Worm (Caenorhabditis elegans) whole organism, young adult: ENCODE measurements around the gene ZK1073.2.

Experiments
- B0261.1 ChIP-seq: sonication (generic microtip); optimal IDR thresholded peaks from 2 replicates; lab custom pipeline; 2016; ENCODE audit warnings: mild to moderate bottlenecking, missing genetic modification characterization, moderate library complexity, missing compliant biosample characterization
- B0336.3 ChIP-seq: fragments of 200-800 bp; sonication (Bioruptor generic); IDR thresholded peaks from 2 replicates; pipeline ENCODE4 v1.3.6; 2022; ENCODE audit warnings: missing genetic modification characterization, missing compliant biosample characterization
- C17E4.6 ChIP-seq: fragments of 200-800 bp; sonication (Bioruptor generic); IDR thresholded peaks from 2 replicates; pipeline ENCODE4 v1.3.6; 2022; ENCODE audit warnings: missing genetic modification reagents, missing genetic modification characterization, missing compliant biosample characterization
- F10E7.11 ChIP-seq: sonication (generic microtip); optimal IDR thresholded peaks from 2 replicates; lab custom pipeline; 2017; ENCODE audit warnings: mild to moderate bottlenecking, missing genetic modification characterization, moderate library complexity, missing compliant biosample characterization
- F39B2.1 ChIP-seq: fragments of 200-800 bp; sonication (Bioruptor generic); IDR thresholded peaks from 2 replicates; pipeline ENCODE4 v1.3.6; 2022; ENCODE audit warnings: missing genetic modification reagents, missing genetic modification characterization, missing compliant biosample characterization
- F55B11.4 ChIP-seq: sonication (generic microtip); optimal IDR thresholded peaks from 2 replicates; lab custom pipeline; 2016; ENCODE audit warnings: missing compliant biosample characterization, missing genetic modification characterization, borderline replicate concordance; ENCODE audit not compliant: insufficient read depth
- F57C9.4 ChIP-seq: sonication (generic microtip); optimal IDR thresholded peaks from 2 replicates; lab custom pipeline; 2017; ENCODE audit warnings: mild to moderate bottlenecking, missing genetic modification characterization, missing compliant biosample characterization
- K11D2.4 ChIP-seq: fragments of 200-800 bp; sonication (Bioruptor generic); IDR thresholded peaks from 2 replicates; pipeline ENCODE4 v1.3.6; 2022; ENCODE audit warnings: missing genetic modification reagents, missing genetic modification characterization, missing compliant biosample characterization
- K12H6.12 ChIP-seq: fragments of 200-800 bp; sonication (Bioruptor generic); optimal IDR thresholded peaks from 2 replicates; lab custom pipeline; 2018; ENCODE audit warnings: mild to moderate bottlenecking, missing genetic modification characterization, missing compliant biosample characterization
- T26A5.8 ChIP-seq: sonication (generic microtip); optimal IDR thresholded peaks from 2 replicates; lab custom pipeline; 2016; ENCODE audit warnings: missing genetic modification characterization, missing compliant biosample characterization
- Y53F4B.3 ChIP-seq: fragments of 200-800 bp; sonication (Bioruptor generic); IDR thresholded peaks from 2 replicates; pipeline ENCODE4 v1.3.6; 2022; ENCODE audit warnings: missing genetic modification reagents, missing genetic modification characterization, missing compliant biosample characterization
- Y53G8AR.9 ChIP-seq: fragments of 200-800 bp; sonication (Bioruptor generic); conservative IDR thresholded peaks from 2 replicates; pipeline ENCODE4 v1.3.6; 2022; ENCODE audit warnings: missing genetic modification reagents, missing genetic modification characterization, missing compliant biosample characterization
- Y56A3A.18 ChIP-seq: fragments of 200-800 bp; sonication (Bioruptor generic); IDR thresholded peaks from 2 replicates; pipeline ENCODE4 v1.3.6; 2022; ENCODE audit warnings: missing genetic modification reagents, missing genetic modification characterization, missing compliant biosample characterization
- Y95B8A.8 ChIP-seq: fragments of 200-800 bp; sonication (Bioruptor generic); IDR thresholded peaks from 2 replicates; pipeline ENCODE4 v1.3.6; 2022; ENCODE audit warnings: missing genetic modification reagents, missing genetic modification characterization, missing compliant biosample characterization
- akir-1 ChIP-seq: fragments of 200-800 bp; sonication (Bioruptor generic); optimal IDR thresholded peaks from 2 replicates; lab custom pipeline; 2018; ENCODE audit warnings: mild to moderate bottlenecking, missing genetic modification characterization, moderate library complexity, missing compliant biosample characterization
- aptf-2 ChIP-seq: fragments of 200-800 bp; sonication (Bioruptor generic); conservative IDR thresholded peaks from 2 replicates; pipeline ENCODE4 v1.3.6; 2022; ENCODE audit warnings: missing genetic modification reagents, missing genetic modification characterization, missing compliant biosample characterization
- atf-7 ChIP-seq: sonication (generic microtip); optimal IDR thresholded peaks from 2 replicates; lab custom pipeline; 2017; ENCODE audit warnings: mild to moderate bottlenecking, missing genetic modification characterization, missing compliant biosample characterization
- athp-1 ChIP-seq: sonication (generic microtip); optimal IDR thresholded peaks from 2 replicates; lab custom pipeline; 2017; ENCODE audit warnings: mild to moderate bottlenecking, missing genetic modification characterization, missing compliant biosample characterization
- attf-3 ChIP-seq: fragments of 200-800 bp; sonication (Bioruptor generic); conservative IDR thresholded peaks from 2 replicates; pipeline ENCODE4 v1.3.6; 2022; ENCODE audit warnings: missing genetic modification reagents, missing genetic modification characterization, missing compliant biosample characterization
- bed-2 ChIP-seq: fragments of 200-800 bp; sonication (Bioruptor generic); IDR thresholded peaks from 2 replicates; pipeline ENCODE4 v1.3.6; 2022; ENCODE audit warnings: missing genetic modification reagents, missing genetic modification characterization, missing compliant biosample characterization
- ccch-3 ChIP-seq: fragments of 200-800 bp; sonication (Bioruptor generic); optimal IDR thresholded peaks from 2 replicates; lab custom pipeline; 2018; ENCODE audit warnings: mild to moderate bottlenecking, missing genetic modification characterization, missing compliant biosample characterization
- ceh-58 ChIP-seq: fragments of 200-800 bp; sonication (Bioruptor generic); IDR thresholded peaks from 2 replicates; pipeline ENCODE4 v1.3.6; 2022; ENCODE audit warnings: missing genetic modification characterization, missing compliant biosample characterization
- dpl-1 ChIP-seq: fragments of 150-350 bp; optimal IDR thresholded peaks from 2 replicates; lab custom pipeline; 2014; ENCODE audit warnings: missing biosample characterization, missing genetic modification reagents, missing genetic modification characterization
- efl-1 ChIP-seq: fragments of 150-350 bp; optimal IDR thresholded peaks from 2 replicates; lab custom pipeline; 2014; ENCODE audit warnings: missing biosample characterization, missing genetic modification reagents, missing genetic modification characterization
- ets-4 ChIP-seq: fragments of 200-800 bp; sonication (Bioruptor generic); optimal IDR thresholded peaks from 2 replicates; lab custom pipeline; 2018; ENCODE audit warnings: mild to moderate bottlenecking, missing genetic modification characterization, missing compliant biosample characterization
- fkh-3 ChIP-seq: sonication (generic microtip); optimal IDR thresholded peaks from 2 replicates; lab custom pipeline; 2016; ENCODE audit warnings: mild to moderate bottlenecking, missing genetic modification characterization, missing compliant biosample characterization
- gei-17 ChIP-seq: fragments of 200-800 bp; sonication (Bioruptor generic); optimal IDR thresholded peaks from 2 replicates; lab custom pipeline; 2018; ENCODE audit warnings: mild to moderate bottlenecking, missing genetic modification characterization, missing compliant biosample characterization
- him-1 ChIP-seq: sonication (generic microtip); optimal IDR thresholded peaks from 2 replicates; lab custom pipeline; 2016; ENCODE audit warnings: missing genotype, missing genetic modification reagents, missing genetic modification characterization, missing compliant biosample characterization
- hmg-1.2 ChIP-seq: fragments of 200-800 bp; sonication (Bioruptor generic); IDR thresholded peaks from 2 replicates; pipeline ENCODE4 v1.3.6; 2022; ENCODE audit warnings: missing genetic modification reagents, missing genetic modification characterization, missing compliant biosample characterization
- hsf-1 ChIP-seq: fragments of 200-800 bp; sonication (Bioruptor generic); IDR thresholded peaks from 2 replicates; pipeline ENCODE4 v1.3.6; 2022; ENCODE audit warnings: missing genetic modification reagents, missing genetic modification characterization, missing compliant biosample characterization
- lag-1 ChIP-seq: fragments of 200-800 bp; sonication (Bioruptor generic); IDR thresholded peaks from 2 replicates; pipeline ENCODE4 v1.3.6; 2022; ENCODE audit warnings: missing genetic modification reagents, missing genetic modification characterization, missing compliant biosample characterization
- let-607 ChIP-seq, 2 experiments: fragments of 200-800 bp in 1 of 2; sonication (Bioruptor generic) in 1 of 2; sonication (generic microtip) in 1 of 2; optimal IDR thresholded peaks; 2 replicates each; lab custom pipeline; 2016 to 2018; ENCODE audit warnings: mild to moderate bottlenecking in 2 of 2, missing compliant biosample characterization in 2 of 2, missing genetic modification characterization in 2 of 2, moderate library complexity in 2 of 2, missing genotype in 1 of 2
- lsy-27 ChIP-seq: sonication (generic microtip); optimal IDR thresholded peaks from 2 replicates; lab custom pipeline; 2017; ENCODE audit warnings: missing genetic modification characterization, mild to moderate bottlenecking, missing compliant biosample characterization, antibody characterized with exemption, missing genotype, borderline replicate concordance; ENCODE audit not compliant: insufficient read depth
- mcd-1 ChIP-seq: fragments of 200-800 bp; sonication (Bioruptor generic); IDR thresholded peaks from 2 replicates; pipeline ENCODE4 v1.3.6; 2022; ENCODE audit warnings: missing genetic modification reagents, missing genetic modification characterization, missing compliant biosample characterization
- nfya-1 ChIP-seq: sonication (generic microtip); optimal IDR thresholded peaks from 2 replicates; lab custom pipeline; 2017; ENCODE audit warnings: antibody characterized with exemption, missing compliant biosample characterization, missing genetic modification characterization, borderline replicate concordance; ENCODE audit not compliant: insufficient read depth
- nfyb-1 ChIP-seq: fragments of 200-800 bp; sonication (Bioruptor generic); IDR thresholded peaks from 2 replicates; pipeline ENCODE4 v1.3.6; 2022; ENCODE audit warnings: missing genetic modification reagents, missing genetic modification characterization, missing compliant biosample characterization
- nhr-80 ChIP-seq: sonication (generic microtip); optimal IDR thresholded peaks from 2 replicates; lab custom pipeline; 2016; ENCODE audit warnings: missing genetic modification characterization, missing compliant biosample characterization
- rcor-1 ChIP-seq: fragments of 200-800 bp; sonication (Bioruptor generic); IDR thresholded peaks from 2 replicates; pipeline ENCODE4 v1.3.6; 2022; ENCODE audit warnings: missing genetic modification reagents, missing genetic modification characterization, missing compliant biosample characterization
- sdz-38 ChIP-seq: sonication (generic microtip); optimal IDR thresholded peaks from 2 replicates; lab custom pipeline; 2016; ENCODE audit warnings: missing genotype, missing genetic modification characterization, missing compliant biosample characterization
- sea-2 ChIP-seq: fragments of 200-800 bp; sonication (Bioruptor generic); IDR thresholded peaks from 2 replicates; pipeline ENCODE4 v1.3.6; 2022; ENCODE audit warnings: missing genetic modification characterization, missing compliant biosample characterization
- snpc-4 ChIP-seq, 5 experiments: fragments of 150-350 bp in 1 of 5; sonication (generic microtip) in 4 of 5; optimal IDR thresholded peaks; 2 replicates each; lab custom pipeline; 2014 to 2018; ENCODE audit warnings: missing genetic modification characterization in 5 of 5, missing biosample characterization in 3 of 5, antibody characterized with exemption in 2 of 5, mild to moderate bottlenecking in 2 of 5, missing compliant biosample characterization in 2 of 5, missing genotype in 2 of 5, moderate library complexity in 2 of 5, missing genetic modification reagents in 1 of 5
- tbx-9 ChIP-seq: sonication (generic microtip); optimal IDR thresholded peaks from 2 replicates; lab custom pipeline; 2016; ENCODE audit warnings: borderline replicate concordance, missing genetic modification characterization, inconsistent platforms, missing compliant biosample characterization
- unc-130 ChIP-seq: sonication (generic microtip); optimal IDR thresholded peaks from 2 replicates; lab custom pipeline; 2016; ENCODE audit warnings: missing genetic modification reagents, missing genetic modification characterization, missing compliant biosample characterization
- ztf-18 ChIP-seq: sonication (generic microtip); optimal IDR thresholded peaks from 2 replicates; lab custom pipeline; 2016; ENCODE audit warnings: missing genotype, mild to moderate bottlenecking, missing genetic modification characterization, missing compliant biosample characterization

The ZK1073.2 gene

DNA sequence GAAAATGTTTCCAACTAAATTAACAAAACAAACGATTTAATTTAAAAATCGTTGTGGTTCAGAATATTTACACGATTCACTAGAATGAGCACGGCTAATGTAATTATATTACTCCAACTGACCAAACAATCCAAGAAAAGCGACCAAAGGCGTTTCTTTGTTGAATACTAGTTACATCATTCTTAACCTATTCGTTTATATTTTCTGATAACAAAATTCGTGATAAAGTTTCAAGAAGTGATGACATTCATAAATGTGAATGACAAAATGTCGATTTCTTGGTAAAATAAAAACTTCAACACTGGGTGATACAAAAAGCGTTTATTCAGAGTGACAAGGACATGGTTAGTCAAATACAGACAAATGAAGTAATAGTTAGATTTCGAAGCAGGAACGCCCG is 27.0 kb upstream of the ZK1073.2 start, which contains the start of gene C30F2.4:
Gene C30F2.4 (minus strand): TSS at position 101 of the 400 bp plus-strand sequence.
- TF ChIP-seq ztf-18 (tag; lab: Kevin White, UChicago) (no peak), efl-1 (GFP tag; lab: Kevin White, UChicago) (no peak), T26A5.8 (no peak), F57C9.4 (tag; lab: Kevin White, UChicago) (no peak), fkh-3 (tag; lab: Kevin White, UChicago) (no peak), athp-1 (tag; lab: Kevin White, UChicago) (no peak), K11D2.4 (no peak)

DNA sequence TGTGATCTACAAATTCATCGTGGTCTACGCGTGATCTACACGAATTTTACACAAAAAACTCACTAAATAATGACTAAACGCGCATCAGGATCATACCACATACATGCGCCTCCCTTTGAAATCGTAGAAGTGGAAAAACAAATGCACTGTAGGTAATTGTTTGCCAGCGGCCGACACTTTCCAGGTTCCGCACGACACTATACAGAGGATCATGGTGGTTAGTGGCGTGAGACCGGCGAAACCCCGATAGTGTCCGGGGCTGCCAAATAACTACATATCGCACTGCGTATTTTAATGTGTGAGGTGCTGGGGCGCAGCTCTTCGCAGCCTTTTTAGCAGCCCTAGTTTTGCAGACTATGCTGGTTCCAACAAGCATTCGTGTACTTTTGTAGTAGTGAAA is 24.8 kb upstream of the ZK1073.2 start:
- no peak for TF ChIP-seq Y53G8AR.9 (GFP tag; lab: Robert Waterston, UW)
- no peak for TF ChIP-seq aptf-2 (GFP tag; lab: Robert Waterston, UW)
- no peak for TF ChIP-seq unc-130 (GFP tag; lab: Kevin White, UChicago)
- no peak for TF ChIP-seq snpc-4 (GFP tag; optimal IDR thresholded peaks at IDR 0.05; lab: Kevin White, UChicago)
- peak in 1 of 4 experiments; percentile 59 for TF ChIP-seq snpc-4 (tag; optimal IDR thresholded peaks at IDR 0.05; lab: Kevin White, UChicago)
- TF ChIP-seq lag-1 (GFP tag; lab: Robert Waterston, UW) = no peak
- TF ChIP-seq, all 124 proteins: peak for 1

DNA sequence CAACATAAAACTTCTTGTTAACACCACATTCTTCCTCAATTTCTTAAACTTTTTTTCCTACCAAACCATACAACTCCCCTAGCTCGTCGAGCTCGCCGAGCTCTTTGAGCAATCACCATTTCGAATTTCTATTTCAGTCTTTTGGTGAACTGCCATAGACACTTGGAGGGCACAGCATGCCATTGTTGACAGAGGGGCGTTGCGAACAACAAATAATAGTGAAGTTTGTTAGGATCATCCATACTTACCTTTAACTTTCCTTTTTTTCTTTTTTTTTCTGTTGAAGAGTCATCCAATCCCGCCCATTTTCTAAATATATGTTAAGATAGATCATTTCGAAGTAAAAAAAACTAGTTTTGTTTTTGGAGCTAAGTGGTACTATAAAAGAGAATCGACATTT is 21.5 kb upstream of the ZK1073.2 start, which contains the start of gene idpp-14:
Gene idpp-14 (plus strand): TSS at position 324 of the 400 bp plus-strand sequence.
- TF ChIP-seq F39B2.1 (GFP tag; lab: Robert Waterston, UW) = no peak
- no peak for TF ChIP-seq bed-2 (GFP tag; lab: Robert Waterston, UW)
- TF ChIP-seq F10E7.11 (tag; lab: Kevin White, UChicago) = no peak
- no peak for TF ChIP-seq nfyb-1 (GFP tag; lab: Robert Waterston, UW)
- no peak for TF ChIP-seq Y95B8A.8 (GFP tag; lab: Robert Waterston, UW)
- TF ChIP-seq him-1 (tag; lab: Kevin White, UChicago) = no peak
- TF ChIP-seq gei-17 (GFP tag; lab: Kevin White, UChicago) = no peak
- no peak for TF ChIP-seq C17E4.6 (GFP tag; lab: Robert Waterston, UW)
- TF ChIP-seq nfya-1 (tag; lab: Kevin White, UChicago) = no peak
- TF ChIP-seq hmg-1.2 = no peak
- TF ChIP-seq sea-2 (GFP tag; lab: Robert Waterston, UW) = no peak
- no peak for TF ChIP-seq dpl-1 (GFP tag; lab: Kevin White, UChicago)
- TF ChIP-seq attf-3 = no peak
- TF ChIP-seq atf-7 (tag; lab: Kevin White, UChicago) = no peak
- no peak for TF ChIP-seq rcor-1 (GFP tag; lab: Robert Waterston, UW)
- TF ChIP-seq akir-1 = no peak
- TF ChIP-seq nhr-80 = no peak
- TF ChIP-seq let-607 (tag; optimal IDR thresholded peaks at IDR 0.05; lab: Kevin White, UChicago) = no peak
- no peak for TF ChIP-seq tbx-9 (tag; lab: Kevin White, UChicago)
- no peak for TF ChIP-seq ceh-58 (GFP tag; lab: Robert Waterston, UW)

DNA sequence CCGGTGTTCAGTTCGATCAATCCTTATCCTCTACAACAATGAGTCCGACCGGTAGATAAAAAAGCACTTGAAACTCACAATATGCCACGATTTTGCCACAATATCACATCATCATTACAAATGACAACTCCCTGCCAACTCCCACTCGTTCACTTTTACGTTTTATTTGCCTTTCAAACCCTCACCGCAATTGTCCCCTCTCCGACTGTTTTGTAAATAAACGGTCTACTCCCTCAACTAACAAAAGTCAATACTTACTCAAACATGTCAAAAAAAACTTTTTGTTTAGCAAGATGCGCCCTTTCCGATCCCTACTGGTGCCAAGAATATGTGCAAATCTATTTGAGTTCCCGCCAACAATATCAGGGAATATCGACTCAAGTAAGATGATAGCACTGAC is 18.4 kb upstream of the ZK1073.2 start, which contains the start of gene C30F2.2:
Gene C30F2.2 (minus strand): TSS at position 122 of the 400 bp plus-strand sequence.
- TF ChIP-seq nhr-80 = no peak
- no peak for TF ChIP-seq lsy-27 (tag; lab: Kevin White, UChicago)
- TF ChIP-seq atf-7 (tag; lab: Kevin White, UChicago) = no peak
- no peak for TF ChIP-seq ets-4 (GFP tag; lab: Kevin White, UChicago)
- no peak for TF ChIP-seq B0261.1 (tag; lab: Kevin White, UChicago)
- TF ChIP-seq ccch-3 (GFP tag; lab: Kevin White, UChicago) = no peak
- TF ChIP-seq Y53F4B.3 (GFP tag; lab: Robert Waterston, UW) = no peak
- no peak for TF ChIP-seq mcd-1
- no peak for TF ChIP-seq K11D2.4
- TF ChIP-seq F55B11.4 (tag; lab: Kevin White, UChicago) = no peak
- no peak for TF ChIP-seq Y56A3A.18 (GFP tag; lab: Robert Waterston, UW)
- no peak for TF ChIP-seq sea-2 (GFP tag; lab: Robert Waterston, UW)
- no peak for TF ChIP-seq ceh-58 (GFP tag; lab: Robert Waterston, UW)
- no peak for TF ChIP-seq hsf-1 (GFP tag; lab: Robert Waterston, UW)
- TF ChIP-seq B0336.3 = no peak
- no peak for TF ChIP-seq K12H6.12 (tag; lab: Kevin White, UChicago)
- TF ChIP-seq sdz-38 (tag; lab: Kevin White, UChicago) = no peak
